Fruit fly (Drosophila melanogaster): ENCODE measurements around the gene rod.

Gene rod

dm6 chr3R:31566738-31567137 lies 14.0 kb upstream of the rod start (continued):
- TF ChIP-seq Lpt (GFP tag; optimal IDR thresholded peaks at IDR 0.05), result no peak
- peak; percentile 73 for TF ChIP-seq HLH3B (GFP tag; IDR thresholded peaks at IDR 0.05)
- TF ChIP-seq CG7963 (GFP tag; IDR thresholded peaks at IDR 0.05; ENCODE audit: partially characterized antibody), result no peak
- TF ChIP-seq tin (GFP tag; optimal IDR thresholded peaks at IDR 0.05), result peak; percentile 6
- no peak for TF ChIP-seq CG6175 (GFP tag; IDR thresholded peaks at IDR 0.05)
- peak; percentile 32 for TF ChIP-seq CG8924 (tag; optimal IDR thresholded peaks at IDR 0.05)
- TF ChIP-seq D (optimal IDR thresholded peaks at IDR 0.05), result no peak
- peak; percentile 62 for TF ChIP-seq D (GFP tag; optimal IDR thresholded peaks at IDR 0.05)
- no peak for TF ChIP-seq Hand (GFP tag; optimal IDR thresholded peaks at IDR 0.05)
- TF ChIP-seq CG4424 (GFP tag; optimal IDR thresholded peaks at IDR 0.05), result peak; percentile 14
- peak; percentile 52 for TF ChIP-seq Sox102F (GFP tag; optimal IDR thresholded peaks at IDR 0.05)
- TF ChIP-seq CG17361 (GFP tag; IDR thresholded peaks at IDR 0.05), result peak; percentile 53; the same call in 2 of the 3 replicates
- peak; percentile 44 for TF ChIP-seq CG15696 (tag; optimal IDR thresholded peaks at IDR 0.05)
- TF ChIP-seq CG2712 (tag; optimal IDR thresholded peaks at IDR 0.05), result peak; percentile 80
- TF ChIP-seq CG10654 (GFP tag; optimal IDR thresholded peaks at IDR 0.05), result peak; percentile 11
- peak; percentile 43 for TF ChIP-seq gcm (GFP tag; optimal IDR thresholded peaks at IDR 0.05)
- peak; percentile 56 for TF ChIP-seq CG14710 (tag; optimal IDR thresholded peaks at IDR 0.05)
- peak; percentile 71; the same call in 1 of the 3 replicates for TF ChIP-seq gce (GFP tag; IDR thresholded peaks at IDR 0.05)
- TF ChIP-seq CG16815 (GFP tag; optimal IDR thresholded peaks at IDR 0.05), result peak; percentile 10
- peak; percentile 47; the same call in 2 of the 3 replicates for TF ChIP-seq Aef1 (GFP tag; IDR thresholded peaks at IDR 0.05)
- no peak for TF ChIP-seq CG18764 (GFP tag; optimal IDR thresholded peaks at IDR 0.05)
- TF ChIP-seq Mad (GFP tag; optimal IDR thresholded peaks at IDR 0.05), result no peak
- TF ChIP-seq CG2120 (GFP tag; optimal IDR thresholded peaks at IDR 0.05), result no peak
- TF ChIP-seq CG13775 (GFP tag; optimal IDR thresholded peaks at IDR 0.05), result peak; percentile 25
- no peak for TF ChIP-seq gfzf (GFP tag; optimal IDR thresholded peaks at IDR 0.05)
- peak; percentile 63 for TF ChIP-seq CG14667 (GFP tag; IDR thresholded peaks at IDR 0.05)
- TF ChIP-seq dati (GFP tag; IDR thresholded peaks at IDR 0.05), result 0 out of 2 replicates have a peak, but pooled peaks have one; percentile 17
- peak; percentile 48 for TF ChIP-seq ssp (GFP tag; IDR thresholded peaks at IDR 0.05)
- peak; percentile 47; the same call in 1 of the 2 replicates for TF ChIP-seq CG32772 (GFP tag; IDR thresholded peaks at IDR 0.05)
- TF ChIP-seq tll (GFP tag; optimal IDR thresholded peaks at IDR 0.05), result no peak
- peak; percentile 66 for TF ChIP-seq Blimp-1 (GFP tag; optimal IDR thresholded peaks at IDR 0.05)
- TF ChIP-seq bigmax (GFP tag; optimal IDR thresholded peaks at IDR 0.05), result no peak
- no peak for TF ChIP-seq fu2 (GFP tag; optimal IDR thresholded peaks at IDR 0.05)
- no peak for TF ChIP-seq lov (optimal IDR thresholded peaks at IDR 0.05)
- TF ChIP-seq lov (GFP tag; IDR thresholded peaks at IDR 0.05), result peak; percentile 58; the same call in 1 of the 3 replicates
- TF ChIP-seq CG12391 (tag; optimal IDR thresholded peaks at IDR 0.05), result peak; percentile 53
- peak; percentile 25 for TF ChIP-seq CG17802 (tag; optimal IDR thresholded peaks at IDR 0.05)
- peak; percentile 15; the same call in 1 of the 2 replicates for TF ChIP-seq CG11247 (GFP tag; IDR thresholded peaks at IDR 0.05)
- TF ChIP-seq croc (GFP tag; conservative IDR thresholded peaks at IDR 0.05), result peak; percentile 68
- TF ChIP-seq CG12942 (GFP tag; optimal IDR thresholded peaks at IDR 0.05), result no peak
- TF ChIP-seq CG1024 (GFP tag; IDR thresholded peaks at IDR 0.05), result peak; percentile 54; the same call in 1 of the 2 replicates
- TF ChIP-seq ranshi (GFP tag; IDR thresholded peaks at IDR 0.05), result peak; percentile 66; the same call in 1 of the 2 replicates
- peak; percentile 49 for TF ChIP-seq peb (GFP tag; IDR thresholded peaks at IDR 0.05)
- peak; percentile 52 for TF ChIP-seq bab2 (GFP tag; optimal IDR thresholded peaks at IDR 0.05)
- TF ChIP-seq CG1529 (GFP tag; optimal IDR thresholded peaks at IDR 0.05), result peak; percentile 45
- TF ChIP-seq Abd-B (GFP tag; optimal IDR thresholded peaks at IDR 0.05), result peak; percentile 73
- peak; percentile 27 for TF ChIP-seq CG4707 (GFP tag; optimal IDR thresholded peaks at IDR 0.05)
- peak; percentile 31 for TF ChIP-seq tap (tag; optimal IDR thresholded peaks at IDR 0.05)
- TF ChIP-seq jing (GFP tag; optimal IDR thresholded peaks at IDR 0.05), result peak; percentile 8
- peak; percentile 6 for TF ChIP-seq CG1602 (GFP tag; optimal IDR thresholded peaks at IDR 0.05)
- peak; percentile 69 for TF ChIP-seq tgo (GFP tag; IDR thresholded peaks at IDR 0.05)

All from whole organism, embryonic.